Fruit fly (Drosophila melanogaster): Measurements from ENCODE around the gene CG42740.

CG42740 gene

DNA sequence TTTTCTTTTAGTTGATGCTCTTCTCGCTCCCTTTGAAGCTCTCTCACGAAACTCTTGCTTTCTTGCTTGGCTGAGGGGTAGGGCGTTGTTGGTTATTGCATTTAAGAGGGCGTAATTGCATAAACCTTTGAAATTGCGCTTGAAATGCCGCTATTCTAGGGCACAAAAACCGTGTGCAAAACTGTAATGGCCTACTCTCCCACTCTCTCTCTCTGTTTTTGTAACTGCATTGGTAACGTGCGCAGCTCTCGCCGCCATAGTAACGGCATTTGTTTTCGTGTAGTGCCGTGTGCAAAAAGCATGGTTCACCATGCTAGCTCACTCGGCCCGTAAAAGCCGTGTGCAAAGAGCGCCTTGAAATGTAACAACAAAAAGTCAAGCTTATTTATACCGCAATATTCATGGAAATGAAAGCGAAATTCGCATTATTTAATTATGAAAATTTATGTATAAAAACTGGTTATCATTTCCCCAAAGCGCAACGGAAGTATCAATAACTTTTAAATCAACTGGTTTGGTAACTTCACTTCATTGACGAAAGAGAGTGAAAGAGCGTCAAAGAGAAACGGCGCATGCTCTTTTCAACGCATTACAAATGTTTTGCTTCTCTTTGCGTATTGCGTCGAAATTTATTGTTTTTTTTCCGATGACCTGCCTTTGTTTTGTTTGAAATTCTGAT lies 35.9 kb downstream of the CG42740 start (continued):
- TF ChIP-seq CG15601 (tag; optimal IDR thresholded peaks at IDR 0.05) (no peak), CG8765 (GFP tag; IDR thresholded peaks at IDR 0.05) (no peak), bab2 (GFP tag; optimal IDR thresholded peaks at IDR 0.05) (no peak), CG34224 (GFP tag; IDR thresholded peaks at IDR 0.05; ENCODE audit: partially characterized antibody) (0 out of 3 replicates have a peak, but pooled peaks have one; percentile 24), CG2120 (GFP tag; optimal IDR thresholded peaks at IDR 0.05) (no peak), zen (tag; optimal IDR thresholded peaks at IDR 0.05) (no peak), bigmax (GFP tag; optimal IDR thresholded peaks at IDR 0.05) (no peak), z (GFP tag; IDR thresholded peaks at IDR 0.05) (no peak), CG5245 (GFP tag; optimal IDR thresholded peaks at IDR 0.05) (no peak), mirr (GFP tag; optimal IDR thresholded peaks at IDR 0.05) (peak; percentile 13), CG3163 (GFP tag; optimal IDR thresholded peaks at IDR 0.05) (peak; percentile 97), CG9817 (tag; optimal IDR thresholded peaks at IDR 0.05) (no peak), Eip74EF (GFP tag; optimal IDR thresholded peaks at IDR 0.05) (peak in 1 of 2 experiments; percentile 37)

DNA sequence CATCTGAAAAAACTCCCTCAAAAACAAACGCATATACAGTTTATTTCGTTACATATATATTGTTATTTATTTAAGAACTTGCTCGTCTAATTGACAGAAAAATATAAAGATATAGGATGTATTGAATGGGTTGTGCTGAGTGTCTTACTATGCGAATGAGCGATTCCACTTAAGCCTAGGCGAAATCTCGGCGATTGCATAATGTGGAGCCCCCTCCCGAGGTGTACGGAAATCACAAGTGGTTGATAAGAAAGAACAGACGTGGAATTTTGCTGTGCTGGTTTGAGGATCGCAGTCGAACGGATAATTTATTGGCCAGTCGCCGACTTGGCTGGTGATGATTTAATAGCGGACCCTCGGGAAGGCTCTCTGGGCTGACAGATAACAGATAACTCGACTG lies 37.2 kb downstream of the CG42740 start:
- TF ChIP-seq CG43689 (GFP tag; IDR thresholded peaks at IDR 0.05): no peak
- TF ChIP-seq CG11093 (GFP tag; IDR thresholded peaks at IDR 0.05): no peak
- no peak for TF ChIP-seq Nf-YB (GFP tag; optimal IDR thresholded peaks at IDR 0.05)
- no peak for TF ChIP-seq Dfd (GFP tag; optimal IDR thresholded peaks at IDR 0.05)
- TF ChIP-seq pros (GFP tag; optimal IDR thresholded peaks at IDR 0.05): no peak
- no peak for TF ChIP-seq sisA (GFP tag; IDR thresholded peaks at IDR 0.05)
- TF ChIP-seq MTF-1 (GFP tag; optimal IDR thresholded peaks at IDR 0.05; ENCODE audit: borderline replicate concordance): peak; percentile 7
- TF ChIP-seq NfI (GFP tag; optimal IDR thresholded peaks at IDR 0.05): no peak
- TF ChIP-seq CG2678 (tag; optimal IDR thresholded peaks at IDR 0.05): no peak
- peak in 1 of 2 experiments; percentile 83 for TF ChIP-seq Pdp1 (GFP tag; optimal IDR thresholded peaks at IDR 0.05)
- TF ChIP-seq E2f2 (GFP tag; IDR thresholded peaks at IDR 0.05): no peak
- no peak for TF ChIP-seq nmo (GFP tag; optimal IDR thresholded peaks at IDR 0.05)
- no peak for TF ChIP-seq ab (GFP tag; optimal IDR thresholded peaks at IDR 0.05)
- TF ChIP-seq sug (tag; optimal IDR thresholded peaks at IDR 0.05): peak; percentile 30
- no peak for TF ChIP-seq CG3281 (GFP tag; optimal IDR thresholded peaks at IDR 0.05)
- TF ChIP-seq ash1 (GFP tag; optimal IDR thresholded peaks at IDR 0.05): no peak

DNA sequence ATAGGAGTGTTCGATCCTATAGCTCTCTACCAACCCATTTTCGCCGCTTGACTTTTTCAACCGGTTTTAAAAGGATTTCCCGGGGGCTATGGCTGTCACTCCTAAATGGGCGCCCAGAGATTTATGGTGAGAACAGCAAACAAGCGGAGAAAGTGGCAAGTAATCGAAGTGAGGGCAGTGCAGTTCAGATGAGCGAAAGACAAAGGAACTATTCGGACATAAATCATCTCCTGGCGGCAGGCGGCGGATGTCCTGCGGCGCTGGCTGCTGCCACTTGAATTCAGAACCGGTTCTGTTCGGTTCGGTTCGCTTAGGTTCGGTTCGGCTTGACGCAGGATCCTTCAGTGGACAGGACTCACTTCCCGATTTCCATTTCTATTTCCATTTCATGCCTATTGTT lies 39.6 kb downstream of the CG42740 start:
- TF ChIP-seq run (tag; optimal IDR thresholded peaks at IDR 0.05) (no peak), prd (optimal IDR thresholded peaks at IDR 0.05) (no peak), prd (GFP tag; IDR thresholded peaks at IDR 0.05) (peak; percentile 17; the same call in 1 of the 3 replicates), Awh (GFP tag; IDR thresholded peaks at IDR 0.05) (no peak), cad (GFP tag; optimal IDR thresholded peaks at IDR 0.05) (peak; percentile 87), hth (optimal IDR thresholded peaks at IDR 0.05) (peak; percentile 71)

Measured in whole organism, embryonic.